Fruit fly (Drosophila melanogaster): ENCODE results near the gene Dph2.
A peak's percentile ranks its signal among the peaks of the same experiment; 100 is the strongest.

Dph2 gene

DNA sequence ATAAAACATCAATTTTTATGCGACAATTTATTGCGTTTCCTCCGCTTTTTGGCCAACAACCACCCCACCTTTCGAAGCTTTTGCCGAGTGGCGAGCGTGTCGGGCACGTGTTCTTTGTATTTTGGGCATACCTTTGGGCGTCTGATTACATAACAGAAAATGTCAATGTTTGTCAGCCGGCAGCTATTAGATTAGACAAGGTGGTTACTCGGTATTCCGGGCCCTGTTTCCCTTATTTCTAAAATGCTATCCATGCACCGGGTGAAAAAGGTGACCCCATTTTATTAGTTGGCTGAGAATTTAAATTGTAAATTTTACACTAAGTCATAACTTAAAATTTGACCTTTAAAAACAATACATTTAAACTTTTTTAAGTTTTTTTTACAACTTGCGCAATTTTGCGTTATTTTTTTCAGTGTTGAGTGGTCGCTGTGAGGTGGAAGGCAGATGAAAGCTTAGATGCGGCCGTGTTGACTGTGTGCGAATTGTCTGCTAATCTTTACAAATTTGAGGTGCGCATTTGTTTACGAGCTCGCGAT lies 18.8 kb upstream of the Dph2 start:
- TF ChIP-seq CG17568 (GFP tag; optimal IDR thresholded peaks at IDR 0.05), result no peak
- TF ChIP-seq slbo (GFP tag; IDR thresholded peaks at IDR 0.05), result peak; percentile 38; the same call in 1 of the 2 replicates
- TF ChIP-seq cwo (GFP tag; optimal IDR thresholded peaks at IDR 0.05), result peak; percentile 54
- no peak for TF ChIP-seq CG43689 (GFP tag; IDR thresholded peaks at IDR 0.05)
- no peak for TF ChIP-seq CoRest (tag; optimal IDR thresholded peaks at IDR 0.05)
- peak; percentile 62 for TF ChIP-seq Ets65A (GFP tag)
- peak; percentile 28 for TF ChIP-seq scrt (GFP tag; optimal IDR thresholded peaks at IDR 0.05)
- peak; percentile 39 for TF ChIP-seq CG15011 (GFP tag; optimal IDR thresholded peaks at IDR 0.05)
- TF ChIP-seq dmrt99B (tag; optimal IDR thresholded peaks at IDR 0.05), result peak; percentile 20
- peak; percentile 12 for TF ChIP-seq Hmr (GFP tag; optimal IDR thresholded peaks at IDR 0.05)
- TF ChIP-seq CG9932 (GFP tag; IDR thresholded peaks at IDR 0.05), result 0 out of 2 replicates have a peak, but pooled peaks have one; percentile 15
- TF ChIP-seq Fer3 (tag; optimal IDR thresholded peaks at IDR 0.05), result peak; percentile 40
- TF ChIP-seq vfl (GFP tag; optimal IDR thresholded peaks at IDR 0.05), result no peak
- TF ChIP-seq Dbx (GFP tag; IDR thresholded peaks at IDR 0.05), result peak; percentile 42; the same call in 1 of the 3 replicates
- TF ChIP-seq Dfd (GFP tag; optimal IDR thresholded peaks at IDR 0.05), result no peak
- peak; percentile 0 for TF ChIP-seq gem (tag; optimal IDR thresholded peaks at IDR 0.05)
- peak; percentile 47 for TF ChIP-seq CG10147 (GFP tag; optimal IDR thresholded peaks at IDR 0.05)
- TF ChIP-seq dmrt11E (tag; optimal IDR thresholded peaks at IDR 0.05), result no peak
- peak; percentile 9 for TF ChIP-seq CG9727 (GFP tag; optimal IDR thresholded peaks at IDR 0.05)
- TF ChIP-seq row (GFP tag; IDR thresholded peaks at IDR 0.05), result 0 out of 3 replicates have a peak, but pooled peaks have one; percentile 28
- peak; percentile 67 for TF ChIP-seq lab (GFP tag; optimal IDR thresholded peaks at IDR 0.05)
- peak; percentile 31 for TF ChIP-seq CG3281 (GFP tag; optimal IDR thresholded peaks at IDR 0.05)
- TF ChIP-seq HLH3B (GFP tag; IDR thresholded peaks at IDR 0.05), result 0 out of 2 replicates have a peak, but pooled peaks have one; percentile 40
- no peak for TF ChIP-seq Oaz (GFP tag; IDR thresholded peaks at IDR 0.05)
- TF ChIP-seq CG7786 (GFP tag; optimal IDR thresholded peaks at IDR 0.05), result no peak
- peak; percentile 11 for TF ChIP-seq Sox100B (GFP tag; optimal IDR thresholded peaks at IDR 0.05)
- 0 out of 3 replicates have a peak, but pooled peaks have one; percentile 11 for TF ChIP-seq Mrtf (GFP tag; IDR thresholded peaks at IDR 0.05)
- peak; percentile 39; the same call in 1 of the 2 replicates for TF ChIP-seq CG32532 (GFP tag; IDR thresholded peaks at IDR 0.05)
- TF ChIP-seq Xrp1 (GFP tag; IDR thresholded peaks at IDR 0.05), result no peak
- 0 out of 2 replicates have a peak, but pooled peaks have one; percentile 30 for TF ChIP-seq Ada2b (GFP tag; IDR thresholded peaks at IDR 0.05)
- TF ChIP-seq CG11456 (GFP tag; IDR thresholded peaks at IDR 0.05), result 0 out of 3 replicates have a peak, but pooled peaks have one; percentile 31
- peak; percentile 35 for TF ChIP-seq CG2120 (GFP tag; optimal IDR thresholded peaks at IDR 0.05)
- peak; percentile 27 for TF ChIP-seq Hey (tag; optimal IDR thresholded peaks at IDR 0.05)
- TF ChIP-seq NC2β (GFP tag; optimal IDR thresholded peaks at IDR 0.05), result no peak
- TF ChIP-seq sisA (GFP tag; IDR thresholded peaks at IDR 0.05), result peak; percentile 39
- TF ChIP-seq dm (GFP tag; optimal IDR thresholded peaks at IDR 0.05), result no peak
- TF ChIP-seq CG10565 (GFP tag; optimal IDR thresholded peaks at IDR 0.05), result no peak
- no peak for TF ChIP-seq CG14014 (GFP tag; IDR thresholded peaks at IDR 0.05)
- TF ChIP-seq Meics (GFP tag; optimal IDR thresholded peaks at IDR 0.05), result peak; percentile 32
- TF ChIP-seq HHEX (GFP tag; optimal IDR thresholded peaks at IDR 0.05), result peak; percentile 7
- peak in 1 of 2 experiments; percentile 6 for TF ChIP-seq Hr51 (GFP tag; optimal IDR thresholded peaks at IDR 0.05)
- no peak for TF ChIP-seq pan (optimal IDR thresholded peaks at IDR 0.05)
- TF ChIP-seq pan (GFP tag; optimal IDR thresholded peaks at IDR 0.05 in 1 of 2, IDR thresholded peaks at IDR 0.05 in 1 of 2), result peak in 1 of 2 experiments; percentile 21
- no peak for TF ChIP-seq GATAe (GFP tag; conservative IDR thresholded peaks at IDR 0.05)
- TF ChIP-seq CG2678 (tag; optimal IDR thresholded peaks at IDR 0.05), result peak; percentile 39
- 0 out of 3 replicates have a peak, but pooled peaks have one; percentile 16 for TF ChIP-seq dysf (GFP tag; IDR thresholded peaks at IDR 0.05)
- no peak for TF ChIP-seq CG6765 (GFP tag; optimal IDR thresholded peaks at IDR 0.05)
- TF ChIP-seq Blimp-1 (GFP tag; optimal IDR thresholded peaks at IDR 0.05), result peak; percentile 22
- TF ChIP-seq Doc2 (GFP tag; IDR thresholded peaks at IDR 0.05), result no peak

Data from whole organism, embryonic.